Fruit fly (Drosophila melanogaster): Measurements from ENCODE around the gene CG46303.

DNA sequence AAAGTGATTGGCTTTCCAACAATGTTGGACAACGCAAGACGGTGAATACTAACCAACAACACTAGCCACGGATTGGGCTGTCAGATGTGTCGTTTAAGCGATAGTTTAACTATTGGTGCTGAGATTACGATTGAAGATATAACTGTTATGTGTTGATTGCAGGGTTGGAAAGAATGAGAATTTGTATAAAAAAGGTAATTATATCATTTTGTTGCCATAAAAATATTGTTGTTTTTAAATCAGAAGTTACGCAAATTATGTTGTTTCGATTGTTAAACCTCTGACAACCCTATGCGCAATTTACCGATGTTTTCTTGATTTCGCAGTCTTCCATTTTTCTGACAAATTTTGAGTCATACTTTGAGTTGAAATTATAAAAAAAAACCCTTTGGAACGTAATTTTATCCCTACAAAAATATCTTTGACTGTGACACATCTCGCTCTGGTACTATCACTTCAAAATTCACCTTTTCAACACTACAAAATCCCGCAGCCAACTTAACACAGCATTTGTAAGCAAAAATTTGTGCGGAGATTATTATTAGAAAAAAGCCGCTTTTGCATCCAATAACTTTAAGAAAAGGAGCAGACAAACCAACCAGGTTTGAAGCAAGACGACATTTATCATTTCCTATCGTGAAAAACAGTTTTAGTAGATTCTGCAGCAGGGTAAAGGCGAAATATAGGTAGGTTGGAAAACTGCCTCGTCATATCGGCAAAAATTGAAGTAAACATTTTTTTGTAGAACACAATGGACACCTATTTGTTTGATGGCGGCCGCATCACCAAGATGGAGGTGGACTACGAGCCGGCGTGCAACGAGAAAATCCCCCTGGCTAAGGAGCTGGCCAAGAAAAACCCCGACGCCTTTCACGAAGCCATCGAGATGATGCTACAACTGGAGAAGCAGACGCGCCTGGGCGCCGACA is 32.5 kb upstream of the CG46303 start, which contains the start of the genes Hat1 and Rpn5:
- no peak for TF ChIP-seq CTCF (optimal IDR thresholded peaks at IDR 0.05)
- TF ChIP-seq CG8478 (optimal IDR thresholded peaks at IDR 0.05): no peak

Data from S2 (cell line).